Worm (Caenorhabditis elegans) whole organism, L1 larva: Measurements from ENCODE around the gene pqn-57.

ENCODE experiments used
- C34B4.2 ChIP-seq: sonication (generic microtip); optimal IDR thresholded peaks from 2 replicates; lab custom pipeline; 2017; ENCODE audit warnings: mild to moderate bottlenecking, missing genetic modification characterization, missing compliant biosample characterization
- alr-1 ChIP-seq: fragments of 200-800 bp; sonication (Bioruptor generic); optimal IDR thresholded peaks from 2 replicates; lab custom pipeline; 2018; ENCODE audit warnings: borderline replicate concordance, mild to moderate bottlenecking, missing genetic modification characterization, missing compliant biosample characterization
- blmp-1 ChIP-seq: fragments of 150-350 bp; optimal IDR thresholded peaks from 2 replicates; lab custom pipeline; 2014; ENCODE audit warnings: missing biosample characterization, missing genetic modification characterization
- dpl-1 ChIP-seq, 3 experiments: fragments of 150-350 bp in 2 of 3; sonication (generic microtip) in 1 of 3; optimal IDR thresholded peaks; 2 replicates each; lab custom pipeline; 2014 to 2017; ENCODE audit warnings: missing biosample characterization in 3 of 3, missing genetic modification characterization in 3 of 3, missing genetic modification reagents in 3 of 3
- dsc-1 ChIP-seq: sonication (generic microtip); optimal IDR thresholded peaks from 2 replicates; lab custom pipeline; 2016; ENCODE audit warnings: mild to moderate bottlenecking, missing genetic modification characterization, missing compliant biosample characterization
- efl-1 ChIP-seq, 4 experiments: fragments of 150-350 bp; optimal IDR thresholded peaks in 3 of 4; peaks in 1 of 4; 1 replicate in 1 of 4; 2 replicates in 3 of 4; lab custom pipeline; 2014; ENCODE audit warnings: missing biosample characterization in 2 of 4, missing genetic modification characterization in 2 of 4, missing genetic modification reagents in 2 of 4
- egl-13 ChIP-seq: sonication (generic microtip); optimal IDR thresholded peaks from 2 replicates; lab custom pipeline; 2016; ENCODE audit warnings: missing genotype, missing genetic modification reagents, missing genetic modification characterization, missing compliant biosample characterization
- ets-5 ChIP-seq: fragments of 200-800 bp; sonication (Bioruptor generic); IDR thresholded peaks from 2 replicates; pipeline ENCODE4 v1.3.6; 2022; ENCODE audit warnings: missing genetic modification characterization, missing compliant biosample characterization
- fkh-4 ChIP-seq: sonication (generic microtip); optimal IDR thresholded peaks from 2 replicates; lab custom pipeline; 2016; ENCODE audit warnings: missing compliant biosample characterization, missing genetic modification characterization, borderline replicate concordance
- fkh-8 ChIP-seq: sonication (generic microtip); optimal IDR thresholded peaks from 2 replicates; lab custom pipeline; 2016; ENCODE audit warnings: mild to moderate bottlenecking, missing genetic modification characterization, missing compliant biosample characterization
- hpl-2 ChIP-seq: fragments of 150-350 bp; optimal IDR thresholded peaks from 2 replicates; lab custom pipeline; 2014; ENCODE audit warnings: missing biosample characterization, missing genetic modification reagents, missing genetic modification characterization
- lin-14 ChIP-seq: fragments of 200-800 bp; sonication (Bioruptor generic); optimal IDR thresholded peaks from 2 replicates; lab custom pipeline; 2018; ENCODE audit warnings: mild to moderate bottlenecking, missing genetic modification characterization, moderate library complexity, missing compliant biosample characterization
- lsy-2 ChIP-seq, 2 experiments: fragments of 150-350 bp; optimal IDR thresholded peaks; 2 replicates each; lab custom pipeline; 2014; ENCODE audit warnings: missing biosample characterization in 2 of 2, missing genetic modification characterization in 2 of 2
- mep-1 ChIP-seq: fragments of 150-350 bp; optimal IDR thresholded peaks from 2 replicates; lab custom pipeline; 2014; ENCODE audit warnings: missing biosample characterization, missing genetic modification characterization
- nhr-28 ChIP-seq: fragments of 150-350 bp; optimal IDR thresholded peaks from 2 replicates; lab custom pipeline; 2014; ENCODE audit warnings: missing biosample characterization, missing genetic modification characterization
- nhr-47 ChIP-seq: sonication (generic microtip); optimal IDR thresholded peaks from 2 replicates; lab custom pipeline; 2016; ENCODE audit warnings: mild to moderate bottlenecking, missing genetic modification characterization, moderate library complexity, missing compliant biosample characterization
- nhr-71 ChIP-seq: sonication (generic microtip); optimal IDR thresholded peaks from 2 replicates; lab custom pipeline; 2016; ENCODE audit warnings: mild to moderate bottlenecking, missing genetic modification characterization, moderate library complexity, missing compliant biosample characterization
- nhr-84 ChIP-seq: sonication (generic microtip); optimal IDR thresholded peaks from 2 replicates; lab custom pipeline; 2017; ENCODE audit warnings: missing biosample characterization, missing genetic modification characterization
- nhr-85 ChIP-seq: sonication (generic microtip); peaks from one replicate; lab custom pipeline; 2016; ENCODE audit warnings: missing genetic modification characterization, inconsistent platforms, missing compliant biosample characterization
- pqm-1 ChIP-seq: sonication (generic microtip); optimal IDR thresholded peaks from 3 replicates; lab custom pipeline; 2017; ENCODE audit warnings: missing biosample characterization, missing genetic modification characterization
- rnt-1 ChIP-seq: sonication (generic microtip); optimal IDR thresholded peaks from 2 replicates; lab custom pipeline; 2016; ENCODE audit warnings: mild to moderate bottlenecking, missing genetic modification characterization, moderate library complexity, missing compliant biosample characterization
- skn-1 ChIP-seq: fragments of 150-350 bp; optimal IDR thresholded peaks from 2 replicates; lab custom pipeline; 2014; ENCODE audit warnings: missing biosample characterization, missing genetic modification characterization
- snu-23 ChIP-seq: sonication (generic microtip); optimal IDR thresholded peaks from 2 replicates; lab custom pipeline; 2016; ENCODE audit warnings: missing genetic modification characterization, missing compliant biosample characterization
- swsn-7 ChIP-seq: sonication (generic microtip); optimal IDR thresholded peaks from 2 replicates; lab custom pipeline; 2016; ENCODE audit warnings: missing genetic modification characterization, missing compliant biosample characterization
- tbx-2 ChIP-seq: sonication (generic microtip); optimal IDR thresholded peaks from 2 replicates; lab custom pipeline; 2016; ENCODE audit warnings: missing genetic modification characterization, missing compliant biosample characterization
- unc-130 ChIP-seq: fragments of 150-350 bp; optimal IDR thresholded peaks from 2 replicates; lab custom pipeline; 2017; ENCODE audit warnings: missing biosample characterization, missing genetic modification characterization, inconsistent platforms
- unc-30 ChIP-seq: sonication (generic microtip); optimal IDR thresholded peaks from 2 replicates; lab custom pipeline; 2017; ENCODE audit warnings: missing biosample characterization, missing genetic modification characterization
- unc-62 ChIP-seq: fragments of 150-350 bp; optimal IDR thresholded peaks from 2 replicates; lab custom pipeline; 2014; ENCODE audit warnings: missing biosample characterization, missing genetic modification reagents, missing genetic modification characterization
- unc-86 ChIP-seq: sonication (generic microtip); optimal IDR thresholded peaks from 2 replicates; lab custom pipeline; 2016; ENCODE audit warnings: missing genetic modification characterization, missing compliant biosample characterization
- ztf-11 ChIP-seq, 2 experiments: sonication (generic microtip); optimal IDR thresholded peaks; 2 replicates each; lab custom pipeline; 2016 to 2017; ENCODE audit warnings: missing genetic modification characterization in 2 of 2, missing biosample characterization in 1 of 2, missing compliant biosample characterization in 1 of 2

Gene pqn-57

ce11 chrX:8276984-8277383 is 43.8 kb downstream of the pqn-57 start:
- TF ChIP-seq nhr-85 (tag; lab: Kevin White, UChicago), result peak; percentile 26
- no peak for TF ChIP-seq nhr-47 (tag; lab: Kevin White, UChicago)
- TF ChIP-seq efl-1 (optimal IDR thresholded peaks at IDR 0.05; lab: Kevin White, UChicago), result no peak
- TF ChIP-seq efl-1 (GFP tag; optimal IDR thresholded peaks at IDR 0.05 in 1 of 2; lab: Kevin White, UChicago), result peak in 1 of 2 experiments; percentile 55
- TF ChIP-seq, all 84 proteins: peak for 2

ce11 chrX:8276333-8276732 is 44.5 kb downstream of the pqn-57 start:
- no peak for TF ChIP-seq lsy-2 (tag; optimal IDR thresholded peaks at IDR 0.05; lab: Kevin White, UChicago)
- TF ChIP-seq lin-14 (GFP tag; lab: Kevin White, UChicago), result peak; percentile 64
- TF ChIP-seq nhr-71 (tag; lab: Kevin White, UChicago), result peak; percentile 12
- TF ChIP-seq dsc-1 (tag; lab: Kevin White, UChicago), result peak; percentile 17
- peak; percentile 91 for TF ChIP-seq blmp-1 (tag; lab: Kevin White, UChicago)
- no peak for TF ChIP-seq C34B4.2 (tag; lab: Kevin White, UChicago)
- peak; percentile 16 for TF ChIP-seq nhr-47 (tag; lab: Kevin White, UChicago)
- TF ChIP-seq alr-1 (tag; lab: Kevin White, UChicago), result no peak
- no peak for TF ChIP-seq fkh-4
- no peak for TF ChIP-seq unc-130 (tag; lab: Kevin White, UChicago)
- TF ChIP-seq nhr-84 (tag; lab: Kevin White, UChicago), result no peak
- no peak for TF ChIP-seq ztf-11 (tag; optimal IDR thresholded peaks at IDR 0.05; lab: Kevin White, UChicago)
- TF ChIP-seq efl-1 (optimal IDR thresholded peaks at IDR 0.05; lab: Kevin White, UChicago), result no peak
- peak in 1 of 2 experiments; percentile 5 for TF ChIP-seq efl-1 (GFP tag; optimal IDR thresholded peaks at IDR 0.05 in 1 of 2; lab: Kevin White, UChicago)
- TF ChIP-seq fkh-8 (tag; lab: Kevin White, UChicago), result no peak
- no peak for TF ChIP-seq rnt-1
- peak; percentile 3 for TF ChIP-seq mep-1 (tag; lab: Kevin White, UChicago)
- no peak for TF ChIP-seq unc-30 (tag; lab: Kevin White, UChicago)
- peak; percentile 7 for TF ChIP-seq snu-23 (GFP tag; lab: Kevin White, UChicago)
- TF ChIP-seq nhr-28 (tag; lab: Kevin White, UChicago), result no peak

- TF ChIP-seq hpl-2 (GFP tag; lab: Kevin White, UChicago) (no peak), unc-62 (GFP tag; lab: Kevin White, UChicago) (no peak)
Measured at ce11 chrX:8274869-8275268, 45.9 kb downstream of the pqn-57 start, which contains the start of gene ksr-1. TSS of gene ksr-1 (plus strand) at chrX:8275169.

ce11 chrX:8273496-8273895 is 47.3 kb downstream of the pqn-57 start:
- no peak for TF ChIP-seq ets-5 (GFP tag; lab: Robert Waterston, UW)
- TF ChIP-seq nhr-47 (tag; lab: Kevin White, UChicago), result no peak
- no peak for TF ChIP-seq dpl-1 (GFP tag; optimal IDR thresholded peaks at IDR 0.05; lab: Kevin White, UChicago)
- no peak for TF ChIP-seq unc-86 (tag; lab: Kevin White, UChicago)
- TF ChIP-seq pqm-1 (tag; lab: Kevin White, UChicago), result no peak
- no peak for TF ChIP-seq efl-1 (optimal IDR thresholded peaks at IDR 0.05; lab: Kevin White, UChicago)
- no peak for TF ChIP-seq efl-1 (GFP tag; optimal IDR thresholded peaks at IDR 0.05 in 1 of 2; lab: Kevin White, UChicago)
- no peak for TF ChIP-seq lin-14 (GFP tag; lab: Kevin White, UChicago)
- no peak for TF ChIP-seq mep-1 (tag; lab: Kevin White, UChicago)
- no peak for TF ChIP-seq skn-1 (tag; lab: Kevin White, UChicago)
- TF ChIP-seq tbx-2 (tag; lab: Kevin White, UChicago), result no peak
- no peak for TF ChIP-seq unc-130 (tag; lab: Kevin White, UChicago)

ce11 chrX:8270971-8271553 is 49.7 kb downstream of the pqn-57 start, which contains the start of gene cutl-29:
TSS of gene cutl-29 (minus strand) at chrX:8271021.
- TF ChIP-seq nhr-85 (tag; lab: Kevin White, UChicago) (peak; percentile 46), blmp-1 (tag; lab: Kevin White, UChicago) (peak; percentile 36), dsc-1 (tag; lab: Kevin White, UChicago) (peak; percentile 58), swsn-7 (no peak), egl-13 (peak; percentile 17)
